Worm (Caenorhabditis elegans) whole organism, L1 larva: ENCODE results near the gene nhr-88.
A peak's percentile ranks its signal among the peaks of the same experiment; 100 is the strongest.

Source experiments
- C04F5.9 ChIP-seq: sonication (generic microtip); optimal IDR thresholded peaks from 2 replicates; lab custom pipeline; 2016; ENCODE audit warnings: missing genetic modification characterization, missing compliant biosample characterization
- F16B12.6 ChIP-seq: fragments of 150-350 bp; optimal IDR thresholded peaks from 2 replicates; lab custom pipeline; 2014; ENCODE audit warnings: missing biosample characterization, missing genetic modification characterization
- Y116A8C.19 ChIP-seq: sonication (generic microtip); optimal IDR thresholded peaks from 2 replicates; lab custom pipeline; 2016; ENCODE audit warnings: missing compliant biosample characterization, missing genetic modification characterization, borderline replicate concordance
- aly-2 ChIP-seq: fragments of 150-350 bp; optimal IDR thresholded peaks from 2 replicates; lab custom pipeline; 2014; ENCODE audit warnings: missing biosample characterization, missing genetic modification characterization
- ama-1 ChIP-seq: fragments of 150-350 bp; optimal IDR thresholded peaks from 2 replicates; lab custom pipeline; 2014
- blmp-1 ChIP-seq: fragments of 150-350 bp; optimal IDR thresholded peaks from 2 replicates; lab custom pipeline; 2014; ENCODE audit warnings: missing biosample characterization, missing genetic modification characterization
- ceh-8 ChIP-seq: fragments of 200-800 bp; sonication (Bioruptor generic); optimal IDR thresholded peaks from 2 replicates; lab custom pipeline; 2018; ENCODE audit warnings: mild to moderate bottlenecking, missing genetic modification characterization, moderate library complexity, missing compliant biosample characterization
- ceh-82 ChIP-seq, 3 experiments: fragments of 150-350 bp in 1 of 3; sonication (generic microtip) in 2 of 3; optimal IDR thresholded peaks; 2 replicates each; lab custom pipeline; 2014 to 2017; ENCODE audit warnings: missing biosample characterization in 3 of 3, missing genetic modification characterization in 3 of 3
- ceh-90 ChIP-seq: sonication (generic microtip); optimal IDR thresholded peaks from 2 replicates; lab custom pipeline; 2016; ENCODE audit warnings: missing genetic modification characterization, missing compliant biosample characterization
- ces-1 ChIP-seq: fragments of 150-350 bp; optimal IDR thresholded peaks from 2 replicates; lab custom pipeline; 2014; ENCODE audit warnings: missing biosample characterization, missing genetic modification reagents, missing genetic modification characterization
- dpl-1 ChIP-seq, 3 experiments: fragments of 150-350 bp in 2 of 3; sonication (generic microtip) in 1 of 3; optimal IDR thresholded peaks; 2 replicates each; lab custom pipeline; 2014 to 2017; ENCODE audit warnings: missing biosample characterization in 3 of 3, missing genetic modification characterization in 3 of 3, missing genetic modification reagents in 3 of 3
- efl-1 ChIP-seq, 4 experiments: fragments of 150-350 bp; optimal IDR thresholded peaks in 3 of 4; peaks in 1 of 4; 1 replicate in 1 of 4; 2 replicates in 3 of 4; lab custom pipeline; 2014; ENCODE audit warnings: missing biosample characterization in 2 of 4, missing genetic modification characterization in 2 of 4, missing genetic modification reagents in 2 of 4
- egl-13 ChIP-seq: sonication (generic microtip); optimal IDR thresholded peaks from 2 replicates; lab custom pipeline; 2016; ENCODE audit warnings: missing genotype, missing genetic modification reagents, missing genetic modification characterization, missing compliant biosample characterization
- elt-2 ChIP-seq: sonication (generic microtip); optimal IDR thresholded peaks from 2 replicates; lab custom pipeline; 2016; ENCODE audit warnings: missing genetic modification characterization, mild to moderate bottlenecking, inconsistent platforms, missing compliant biosample characterization, missing genetic modification reagents
- elt-3 ChIP-seq, 6 experiments: fragments of 150-350 bp in 1 of 6; sonication (generic microtip); optimal IDR thresholded peaks; 2 replicates each; lab custom pipeline; 2017 to 2018; ENCODE audit warnings: missing biosample characterization in 6 of 6, missing genetic modification characterization in 6 of 6, inconsistent platforms in 1 of 6
- fkh-10 ChIP-seq: sonication (generic microtip); optimal IDR thresholded peaks from 2 replicates; lab custom pipeline; 2017; ENCODE audit warnings: missing biosample characterization, missing genetic modification reagents, missing genetic modification characterization
- fkh-4 ChIP-seq: sonication (generic microtip); optimal IDR thresholded peaks from 2 replicates; lab custom pipeline; 2016; ENCODE audit warnings: missing compliant biosample characterization, missing genetic modification characterization, borderline replicate concordance
- grh-1 ChIP-seq: fragments of 200-800 bp; sonication (Bioruptor generic); IDR thresholded peaks from 2 replicates; pipeline ENCODE4 v1.3.6; 2022; ENCODE audit warnings: missing genetic modification reagents, missing genetic modification characterization, missing compliant biosample characterization
- hlh-17 ChIP-seq: fragments of 200-800 bp; sonication (Bioruptor generic); optimal IDR thresholded peaks from 2 replicates; lab custom pipeline; 2018; ENCODE audit warnings: missing genetic modification characterization, mild to moderate bottlenecking, missing compliant biosample characterization, moderate library complexity, borderline replicate concordance
- hlh-4 ChIP-seq: sonication (generic microtip); optimal IDR thresholded peaks from 2 replicates; lab custom pipeline; 2016; ENCODE audit warnings: mild to moderate bottlenecking, missing genetic modification characterization, missing compliant biosample characterization
- hpl-2 ChIP-seq: fragments of 150-350 bp; optimal IDR thresholded peaks from 2 replicates; lab custom pipeline; 2014; ENCODE audit warnings: missing biosample characterization, missing genetic modification reagents, missing genetic modification characterization
- irx-1 ChIP-seq: sonication (generic microtip); optimal IDR thresholded peaks from 2 replicates; lab custom pipeline; 2016; ENCODE audit warnings: missing genetic modification characterization, missing compliant biosample characterization
- lin-15B ChIP-seq: fragments of 150-350 bp; sonication (generic microtip); optimal IDR thresholded peaks from 3 replicates; lab custom pipeline; 2014; ENCODE audit warnings: missing biosample characterization, missing genetic modification characterization
- lir-3 ChIP-seq: sonication (generic microtip); optimal IDR thresholded peaks from 2 replicates; lab custom pipeline; 2016; ENCODE audit warnings: mild to moderate bottlenecking, missing genetic modification characterization, moderate library complexity, missing compliant biosample characterization; ENCODE audit not compliant: poor library complexity
- lsy-2 ChIP-seq, 2 experiments: fragments of 150-350 bp; optimal IDR thresholded peaks; 2 replicates each; lab custom pipeline; 2014; ENCODE audit warnings: missing biosample characterization in 2 of 2, missing genetic modification characterization in 2 of 2
- mef-2 ChIP-seq: fragments of 150-350 bp; optimal IDR thresholded peaks from 2 replicates; lab custom pipeline; 2014; ENCODE audit warnings: missing biosample characterization, missing genetic modification characterization
- nhr-19 ChIP-seq: fragments of 200-800 bp; sonication (Bioruptor generic); conservative IDR thresholded peaks from 2 replicates; pipeline ENCODE4 v1.3.6; 2022; ENCODE audit warnings: missing genetic modification characterization, missing compliant biosample characterization
- nhr-20 ChIP-seq: sonication (generic microtip); optimal IDR thresholded peaks from 2 replicates; lab custom pipeline; 2016; ENCODE audit warnings: mild to moderate bottlenecking, missing genetic modification characterization, missing compliant biosample characterization
- nhr-28 ChIP-seq: fragments of 150-350 bp; optimal IDR thresholded peaks from 2 replicates; lab custom pipeline; 2014; ENCODE audit warnings: missing biosample characterization, missing genetic modification characterization
- nhr-77 ChIP-seq: fragments of 150-350 bp; optimal IDR thresholded peaks from 2 replicates; lab custom pipeline; 2014; ENCODE audit warnings: missing biosample characterization, missing genetic modification characterization
- nhr-84 ChIP-seq: sonication (generic microtip); optimal IDR thresholded peaks from 2 replicates; lab custom pipeline; 2017; ENCODE audit warnings: missing biosample characterization, missing genetic modification characterization
- nhr-90 ChIP-seq: sonication (generic microtip); optimal IDR thresholded peaks from 2 replicates; lab custom pipeline; 2016; ENCODE audit warnings: mild to moderate bottlenecking, missing genetic modification characterization, missing compliant biosample characterization; ENCODE audit not compliant: poor library complexity
- pag-3 ChIP-seq: sonication (generic microtip); optimal IDR thresholded peaks from 2 replicates; lab custom pipeline; 2017; ENCODE audit warnings: missing genetic modification characterization, mild to moderate bottlenecking, missing compliant biosample characterization, antibody characterized with exemption, borderline replicate concordance; ENCODE audit not compliant: insufficient read depth
- pax-3 ChIP-seq: fragments of 200-800 bp; sonication (Bioruptor generic); optimal IDR thresholded peaks from 2 replicates; lab custom pipeline; 2018; ENCODE audit warnings: mild to moderate bottlenecking, missing genetic modification characterization, moderate library complexity, missing compliant biosample characterization
- rnt-1 ChIP-seq: sonication (generic microtip); optimal IDR thresholded peaks from 2 replicates; lab custom pipeline; 2016; ENCODE audit warnings: mild to moderate bottlenecking, missing genetic modification characterization, moderate library complexity, missing compliant biosample characterization
- snpc-4 ChIP-seq: fragments of 150-350 bp; optimal IDR thresholded peaks from 2 replicates; lab custom pipeline; 2014; ENCODE audit warnings: missing biosample characterization, missing genetic modification characterization
- snu-23 ChIP-seq: sonication (generic microtip); optimal IDR thresholded peaks from 2 replicates; lab custom pipeline; 2016; ENCODE audit warnings: missing genetic modification characterization, missing compliant biosample characterization
- swsn-7 ChIP-seq: sonication (generic microtip); optimal IDR thresholded peaks from 2 replicates; lab custom pipeline; 2016; ENCODE audit warnings: missing genetic modification characterization, missing compliant biosample characterization
- tbx-2 ChIP-seq: sonication (generic microtip); optimal IDR thresholded peaks from 2 replicates; lab custom pipeline; 2016; ENCODE audit warnings: missing genetic modification characterization, missing compliant biosample characterization
- tlp-1 ChIP-seq: fragments of 150-350 bp; optimal IDR thresholded peaks from 2 replicates; lab custom pipeline; 2014; ENCODE audit warnings: missing biosample characterization, missing genetic modification characterization
- unc-30 ChIP-seq: sonication (generic microtip); optimal IDR thresholded peaks from 2 replicates; lab custom pipeline; 2017; ENCODE audit warnings: missing biosample characterization, missing genetic modification characterization
- unc-62 ChIP-seq: fragments of 150-350 bp; optimal IDR thresholded peaks from 2 replicates; lab custom pipeline; 2014; ENCODE audit warnings: missing biosample characterization, missing genetic modification reagents, missing genetic modification characterization
- unc-86 ChIP-seq: sonication (generic microtip); optimal IDR thresholded peaks from 2 replicates; lab custom pipeline; 2016; ENCODE audit warnings: missing genetic modification characterization, missing compliant biosample characterization
- zag-1 ChIP-seq: fragments of 150-350 bp; optimal IDR thresholded peaks from 2 replicates; lab custom pipeline; 2014; ENCODE audit warnings: missing biosample characterization, missing genetic modification characterization
- zip-4 ChIP-seq: fragments of 200-800 bp; sonication (Bioruptor generic); optimal IDR thresholded peaks from 2 replicates; lab custom pipeline; 2018; ENCODE audit warnings: mild to moderate bottlenecking, missing genetic modification characterization, moderate library complexity, missing compliant biosample characterization
- ztf-11 ChIP-seq, 2 experiments: sonication (generic microtip); optimal IDR thresholded peaks; 2 replicates each; lab custom pipeline; 2016 to 2017; ENCODE audit warnings: missing genetic modification characterization in 2 of 2, missing biosample characterization in 1 of 2, missing compliant biosample characterization in 1 of 2

Gene nhr-88

ce11 chrII:2967064-2967463, 9.4 kb upstream of the nhr-88 start (continued):
- TF ChIP-seq hpl-2 (GFP tag; lab: Kevin White, UChicago): no peak
- no peak for TF ChIP-seq ceh-8 (GFP tag; lab: Kevin White, UChicago)
- no peak for TF ChIP-seq zip-4 (GFP tag; lab: Kevin White, UChicago)
- TF ChIP-seq hlh-17 (GFP tag; lab: Kevin White, UChicago): no peak
- TF ChIP-seq hlh-4 (tag; lab: Kevin White, UChicago): no peak
- TF ChIP-seq ztf-11 (tag; optimal IDR thresholded peaks at IDR 0.05; lab: Kevin White, UChicago): no peak
- peak; percentile 6 to 23 for TF ChIP-seq efl-1 (optimal IDR thresholded peaks at IDR 0.05; lab: Kevin White, UChicago)
- TF ChIP-seq efl-1 (GFP tag; optimal IDR thresholded peaks at IDR 0.05 in 1 of 2; lab: Kevin White, UChicago): peak in 1 of 2 experiments; percentile 88
- no peak for TF ChIP-seq ces-1 (GFP tag; lab: Kevin White, UChicago)
- no peak for TF ChIP-seq unc-30
- no peak for TF ChIP-seq zag-1 (tag; lab: Kevin White, UChicago)
- no peak for TF ChIP-seq elt-2 (tag; lab: Kevin White, UChicago)
- TF ChIP-seq F16B12.6: no peak
- no peak for TF ChIP-seq fkh-4 (tag; lab: Kevin White, UChicago)
- TF ChIP-seq lsy-2 (tag; optimal IDR thresholded peaks at IDR 0.05; lab: Kevin White, UChicago): peak; percentile 8 to 20
- TF ChIP-seq ceh-90: no peak
- 0 out of 2 replicates have a peak, but pooled peaks have one; percentile 24 for TF ChIP-seq grh-1 (GFP tag; lab: Robert Waterston, UW)
- peak; percentile 8 for TF ChIP-seq blmp-1 (tag; lab: Kevin White, UChicago)
- no peak for TF ChIP-seq nhr-90
- TF ChIP-seq elt-3 (tag; optimal IDR thresholded peaks at IDR 0.05; lab: Kevin White, UChicago): no peak
- no peak for TF ChIP-seq lin-15B (tag; lab: Kevin White, UChicago)
- TF ChIP-seq nhr-84 (tag; lab: Kevin White, UChicago): no peak
- TF ChIP-seq lir-3 (tag; lab: Kevin White, UChicago): no peak
- no peak for TF ChIP-seq rnt-1 (tag; lab: Kevin White, UChicago)
- TF ChIP-seq pax-3 (tag; lab: Kevin White, UChicago): no peak
- no peak for TF ChIP-seq egl-13 (tag; lab: Kevin White, UChicago)

DNA sequence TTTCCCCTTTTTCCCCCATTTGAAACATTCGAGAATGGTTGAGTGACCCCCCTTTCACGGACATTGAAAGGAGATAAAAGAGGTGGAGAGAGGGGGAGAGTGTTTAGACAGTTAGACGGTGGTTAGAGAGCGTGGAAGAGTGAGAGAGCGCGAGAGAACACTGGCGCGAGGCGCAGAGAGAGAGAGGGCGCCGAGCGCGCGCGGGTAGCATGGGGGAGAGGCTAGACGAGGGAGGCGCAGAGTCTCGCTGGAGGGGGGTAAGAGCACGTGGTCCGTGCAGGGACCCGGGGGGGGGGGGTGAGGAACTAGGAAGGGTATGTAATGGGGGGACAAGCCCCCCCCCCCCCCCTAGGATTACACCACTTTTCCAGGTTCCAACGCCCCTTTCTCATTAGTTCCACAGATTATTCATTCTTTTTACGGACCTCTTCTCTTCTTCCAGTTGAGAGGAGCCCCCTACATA, 2.5 kb upstream of the nhr-88 start:
- TF ChIP-seq blmp-1 (tag; lab: Kevin White, UChicago) (peak; percentile 93), zip-4 (GFP tag; lab: Kevin White, UChicago) (peak; percentile 91), nhr-90 (peak; percentile 96), nhr-84 (tag; lab: Kevin White, UChicago) (peak; percentile 63), pag-3 (no peak), nhr-28 (tag; lab: Kevin White, UChicago) (no peak), ceh-82 (tag; optimal IDR thresholded peaks at IDR 0.05; lab: Kevin White, UChicago) (peak; percentile 75 to 96 (median 94)), tlp-1 (tag; lab: Kevin White, UChicago) (no peak), tbx-2 (tag; lab: Kevin White, UChicago) (peak; percentile 98), fkh-10 (peak; percentile 92), lsy-2 (tag; optimal IDR thresholded peaks at IDR 0.05; lab: Kevin White, UChicago) (peak; percentile 91 to 92), ama-1 (peak; percentile 57), aly-2 (tag; lab: Kevin White, UChicago) (no peak), hlh-17 (GFP tag; lab: Kevin White, UChicago) (peak; percentile 81), C04F5.9 (peak; percentile 72), nhr-77 (peak; percentile 85), unc-86 (peak; percentile 98), snu-23 (GFP tag; lab: Kevin White, UChicago) (peak; percentile 94), mef-2 (tag; lab: Kevin White, UChicago) (peak; percentile 91), grh-1 (GFP tag; lab: Robert Waterston, UW) (peak; percentile 100), elt-2 (tag; lab: Kevin White, UChicago) (peak; percentile 93), efl-1 (optimal IDR thresholded peaks at IDR 0.05; lab: Kevin White, UChicago) (peak; percentile 91 to 98), efl-1 (GFP tag; optimal IDR thresholded peaks at IDR 0.05 in 1 of 2; lab: Kevin White, UChicago) (peak; percentile 68 to 97), Y116A8C.19 (tag; lab: Kevin White, UChicago) (no peak), rnt-1 (tag; lab: Kevin White, UChicago) (peak; percentile 93), snpc-4 (tag; lab: Kevin White, UChicago) (peak; percentile 84), dpl-1 (GFP tag; optimal IDR thresholded peaks at IDR 0.05; lab: Kevin White, UChicago) (peak; percentile 73 to 77 (median 75)), lir-3 (tag; lab: Kevin White, UChicago) (peak; percentile 79), nhr-19 (GFP tag; lab: Robert Waterston, UW) (peak; percentile 98), nhr-20 (tag; lab: Kevin White, UChicago) (peak; percentile 94), unc-62 (peak; percentile 87), ceh-90 (no peak), irx-1 (tag; lab: Kevin White, UChicago) (peak; percentile 93), pax-3 (tag; lab: Kevin White, UChicago) (peak; percentile 95), fkh-4 (tag; lab: Kevin White, UChicago) (peak; percentile 42), swsn-7 (peak; percentile 98), hlh-4 (tag; lab: Kevin White, UChicago) (no peak)
